Fruit fly (Drosophila melanogaster) whole organism: ENCODE data around the gene eys.

ENCODE experiments used
- Dll ChIP-seq: fragments of >200 bp; optimal IDR thresholded peaks from 2 replicates; lab custom pipeline; 2017
- EcR ChIP-seq, 2 experiments: fragments of >200 bp; optimal IDR thresholded peaks; 2 replicates each; lab custom pipeline; 2017; ENCODE audit warnings: missing biosample characterization in 2 of 2, missing genetic modification characterization in 2 of 2, missing genetic modification reagents in 2 of 2
- psq ChIP-seq: fragments of >200 bp; optimal IDR thresholded peaks from 2 replicates; lab custom pipeline; 2017
- usp ChIP-seq: fragments of >200 bp; optimal IDR thresholded peaks from 2 replicates; lab custom pipeline; 2017; ENCODE audit warnings: missing biosample characterization, missing genetic modification characterization, mixed read lengths

- no peak for TF ChIP-seq EcR (GFP tag; optimal IDR thresholded peaks at IDR 0.05; lab: Kevin White, UChicago)
- TF ChIP-seq usp (GFP tag; lab: Kevin White, UChicago), result no peak
- no peak for TF ChIP-seq Dll
- no peak for TF ChIP-seq psq (lab: Kevin White, UChicago)
These were observed 51.4 kb downstream of the eys start for dm6 chr2L:2362808-2363394.
